Worm (Caenorhabditis elegans) whole organism, L4/young adult: Measurements from ENCODE around the gene clec-187.
"Not testable (repeated sequence)": the region's sequence is repeated elsewhere in the genome, so short reads cannot be mapped to it uniquely, and the experiment has no call there.

Experiments used
- W03F9.2 ChIP-seq: fragments of 150-350 bp; optimal IDR thresholded peaks from 2 replicates; lab custom pipeline; 2014; ENCODE audit warnings: missing biosample characterization, missing genetic modification characterization
- dao-5 ChIP-seq: sonication (generic microtip); optimal IDR thresholded peaks from 2 replicates; lab custom pipeline; 2016; ENCODE audit warnings: missing genotype, missing genetic modification characterization, moderate library complexity, missing compliant biosample characterization
- him-1 ChIP-seq: sonication (generic microtip); optimal IDR thresholded peaks from 2 replicates; lab custom pipeline; 2016; ENCODE audit warnings: missing genotype, missing genetic modification reagents, missing genetic modification characterization, missing compliant biosample characterization

clec-187 gene

ce11 chrIV:12898823-12899222 is 27.5 kb upstream of the clec-187 start:
- TF ChIP-seq dao-5 (no peak), W03F9.2 (tag; lab: Kevin White, UChicago) (no peak), him-1 (tag; lab: Kevin White, UChicago) (no peak)

- TF ChIP-seq him-1 (tag; lab: Kevin White, UChicago): no peak
- TF ChIP-seq dao-5: no peak
- TF ChIP-seq W03F9.2 (tag; lab: Kevin White, UChicago): no peak
Measured at ce11 chrIV:12897146-12897545, 25.9 kb upstream of the clec-187 start.

- no peak for TF ChIP-seq W03F9.2 (tag; lab: Kevin White, UChicago)
- no peak for TF ChIP-seq dao-5
- no peak for TF ChIP-seq him-1 (tag; lab: Kevin White, UChicago)
Measured at ce11 chrIV:12896371-12896882, 25.1 kb upstream of the clec-187 start, which contains the start of gene K08D8.7. TSS of gene K08D8.7 (plus strand) at chrIV:12896832.

- TF ChIP-seq dao-5 (no peak), W03F9.2 (tag; lab: Kevin White, UChicago) (no peak), him-1 (tag; lab: Kevin White, UChicago) (no peak)
Measured at ce11 chrIV:12894996-12895395, 23.7 kb upstream of the clec-187 start, which contains the start of gene K08D8.11. TSS of gene K08D8.11 (plus strand) at chrIV:12895296.

ce11 chrIV:12893166-12893565 is 21.9 kb upstream of the clec-187 start, which contains the start of gene K08D8.12:
TSS of gene K08D8.12 (plus strand) at chrIV:12893466.
- TF ChIP-seq W03F9.2 (tag; lab: Kevin White, UChicago) (no peak), him-1 (tag; lab: Kevin White, UChicago) (no peak), dao-5 (no peak)

ce11 chrIV:12892194-12892593 is 20.9 kb upstream of the clec-187 start, which contains the start of gene K08D8.1:
TSS of gene K08D8.1 (plus strand) at chrIV:12892494.
- TF ChIP-seq dao-5: no peak
- TF ChIP-seq him-1 (tag; lab: Kevin White, UChicago): no peak
- no peak for TF ChIP-seq W03F9.2 (tag; lab: Kevin White, UChicago)

- TF ChIP-seq W03F9.2 (tag; lab: Kevin White, UChicago) (no peak), dao-5 (no peak), him-1 (tag; lab: Kevin White, UChicago) (no peak)
Measured at ce11 chrIV:12891080-12891479, 19.8 kb upstream of the clec-187 start.

- TF ChIP-seq him-1 (tag; lab: Kevin White, UChicago): no peak
- TF ChIP-seq W03F9.2 (tag; lab: Kevin White, UChicago): no peak
- no peak for TF ChIP-seq dao-5
Measured at ce11 chrIV:12890445-12890844, 19.1 kb upstream of the clec-187 start, which contains the start of gene K08D8.6. TSS of gene K08D8.6 (minus strand) at chrIV:12890508.

- TF ChIP-seq W03F9.2 (tag; lab: Kevin White, UChicago) (no peak), dao-5 (no peak), him-1 (tag; lab: Kevin White, UChicago) (no peak)
Measured at ce11 chrIV:12886012-12886411, 14.7 kb upstream of the clec-187 start.

ce11 chrIV:12883190-12883589 is 11.9 kb upstream of the clec-187 start, which contains the start of gene ZK896.4:
TSS of gene ZK896.4 (minus strand) at chrIV:12883290.
- no peak for TF ChIP-seq dao-5
- no peak for TF ChIP-seq W03F9.2 (tag; lab: Kevin White, UChicago)
- TF ChIP-seq him-1 (tag; lab: Kevin White, UChicago): no peak

- TF ChIP-seq W03F9.2 (tag; lab: Kevin White, UChicago) (no peak), him-1 (tag; lab: Kevin White, UChicago) (no peak)
Measured at ce11 chrIV:12879557-12879956, 8.3 kb upstream of the clec-187 start, which contains the start of gene ZK896.5. TSS of gene ZK896.5 (minus strand) at chrIV:12879645.

- TF ChIP-seq dao-5 (no peak), him-1 (tag; lab: Kevin White, UChicago) (no peak), W03F9.2 (tag; lab: Kevin White, UChicago) (no peak)
Measured at ce11 chrIV:12876558-12876957, 5.3 kb upstream of the clec-187 start.

- TF ChIP-seq him-1 (tag; lab: Kevin White, UChicago); W03F9.2 (tag; lab: Kevin White, UChicago); dao-5: not testable (repeated sequence)
Measured at ce11 chrIV:12875260-12875659, 4.0 kb upstream of the clec-187 start, which contains the start of gene ZK896.1. TSS of gene ZK896.1 (minus strand) at chrIV:12875360.

- TF ChIP-seq W03F9.2 (tag; lab: Kevin White, UChicago) (no peak), him-1 (tag; lab: Kevin White, UChicago) (no peak), dao-5 (no peak)
Measured at ce11 chrIV:12870315-12870714, 980 bp downstream of the clec-187 start.

ce11 chrIV:12869812-12870211 is 1.5 kb downstream of the clec-187 start:
- no peak for TF ChIP-seq him-1 (tag; lab: Kevin White, UChicago)
